Fruit fly (Drosophila melanogaster) whole organism, embryonic: Measurements from ENCODE around the gene Eip63F-1.

Source experiments
- Antp ChIP-seq: fragments of 200-800 bp; sonication (Bioruptor generic); optimal IDR thresholded peaks from 3 replicates; lab custom pipeline; 2016; ENCODE audit warnings: missing biosample characterization, missing genetic modification characterization
- Awh ChIP-seq: fragments of 200-800 bp; sonication (Bioruptor generic); IDR thresholded peaks from 2 replicates; pipeline ENCODE4, ENCODE4 v1.3.6; 2022; ENCODE audit warnings: missing biosample characterization, missing genetic modification characterization
- B-H1 ChIP-seq: fragments of 200-800 bp; sonication (Bioruptor generic); IDR thresholded peaks from 3 replicates; pipeline ENCODE4 v1.3.6; 2022; ENCODE audit warnings: missing biosample characterization, missing genetic modification characterization
- Bgb ChIP-seq: fragments of 200-800 bp; sonication (Bioruptor generic); IDR thresholded peaks from 2 replicates; pipeline ENCODE4 v1.3.6; 2022; ENCODE audit warnings: missing biosample characterization, missing genetic modification characterization; ENCODE audit not compliant: partially characterized antibody
- Blimp-1 ChIP-seq: fragments of 200-800 bp; sonication (Bioruptor generic); optimal IDR thresholded peaks from 3 replicates; lab custom pipeline; 2018; ENCODE audit warnings: missing biosample characterization, missing genetic modification characterization, mild to moderate bottlenecking, moderate library complexity, missing genetic modification reagents
- CG10209 ChIP-seq: fragments of 200-800 bp; sonication (Bioruptor generic); optimal IDR thresholded peaks from 3 replicates; lab custom pipeline; 2017; ENCODE audit warnings: missing biosample characterization, mild to moderate bottlenecking, missing genetic modification characterization, missing genetic modification reagents
- CG10274 ChIP-seq: fragments of 200-800 bp; sonication (Bioruptor generic); optimal IDR thresholded peaks from 3 replicates; lab custom pipeline; 2017; ENCODE audit warnings: missing biosample characterization, mild to moderate bottlenecking, missing genetic modification characterization
- CG10462 ChIP-seq: fragments of 200-800 bp; sonication (Bioruptor generic); optimal IDR thresholded peaks from 2 replicates; lab custom pipeline; 2016; ENCODE audit warnings: missing biosample characterization, missing genetic modification characterization
- CG10543 ChIP-seq: fragments of 200-800 bp; sonication (Bioruptor generic); optimal IDR thresholded peaks from 3 replicates; lab custom pipeline; 2017; ENCODE audit warnings: missing biosample characterization, mild to moderate bottlenecking, missing genetic modification characterization, moderate library complexity
- CG11504 ChIP-seq: fragments of 200-800 bp; sonication (Bioruptor generic); optimal IDR thresholded peaks from 3 replicates; lab custom pipeline; 2019; ENCODE audit warnings: missing biosample characterization, mild to moderate bottlenecking, missing genetic modification characterization, moderate library complexity
- CG13123 ChIP-seq: fragments of 200-800 bp; sonication (Bioruptor generic); optimal IDR thresholded peaks from 2 replicates; lab custom pipeline; 2016; ENCODE audit warnings: missing biosample characterization, missing genetic modification characterization
- CG13775 ChIP-seq: fragments of 200-800 bp; sonication (Bioruptor generic); optimal IDR thresholded peaks from 3 replicates; lab custom pipeline; 2017; ENCODE audit warnings: missing biosample characterization, mild to moderate bottlenecking, missing genetic modification characterization
- CG1603 ChIP-seq: fragments of 200-800 bp; sonication (Bioruptor generic); optimal IDR thresholded peaks from 2 replicates; lab custom pipeline; 2019; ENCODE audit warnings: missing biosample characterization, mild to moderate bottlenecking, missing genetic modification characterization, moderate library complexity
- CG17328 ChIP-seq: fragments of 200-800 bp; sonication (Bioruptor generic); IDR thresholded peaks from 2 replicates; pipeline ENCODE4 v1.3.6; 2022; ENCODE audit warnings: missing biosample characterization, missing genetic modification characterization
- CG2120 ChIP-seq: fragments of 200-800 bp; sonication (Bioruptor generic); optimal IDR thresholded peaks from 3 replicates; lab custom pipeline; 2016; ENCODE audit warnings: missing biosample characterization, missing genetic modification characterization
- CG2129 ChIP-seq: fragments of 200-800 bp; sonication (Bioruptor generic); IDR thresholded peaks from 2 replicates; pipeline ENCODE4 v1.3.6; 2022; ENCODE audit warnings: missing biosample characterization, missing genetic modification characterization; ENCODE audit not compliant: partially characterized antibody
- CG30020 ChIP-seq: fragments of 200-800 bp; optimal IDR thresholded peaks from 2 replicates; lab custom pipeline; 2019; ENCODE audit warnings: missing biosample characterization, mild to moderate bottlenecking, missing genetic modification characterization, moderate library complexity
- CG31441 ChIP-seq: fragments of 200-800 bp; sonication (Bioruptor generic); IDR thresholded peaks from 2 replicates; pipeline ENCODE4 v1.3.6; 2022; ENCODE audit warnings: missing biosample characterization, missing genetic modification characterization
- CG4820 ChIP-seq: fragments of 200-800 bp; sonication (Bioruptor generic); optimal IDR thresholded peaks from 3 replicates; lab custom pipeline; 2016; ENCODE audit warnings: missing biosample characterization, missing genetic modification characterization
- CG6272 ChIP-seq: fragments of 200-800 bp; sonication (Bioruptor generic); IDR thresholded peaks from 2 replicates; pipeline ENCODE4 v1.3.6; 2022; ENCODE audit warnings: missing biosample characterization, missing genetic modification characterization
- CG7987 ChIP-seq: fragments of 200-800 bp; sonication (Bioruptor generic); optimal IDR thresholded peaks from 2 replicates; lab custom pipeline; 2018; ENCODE audit warnings: missing biosample characterization, mild to moderate bottlenecking, missing genetic modification characterization, moderate library complexity
- Camta ChIP-seq: fragments of 200-800 bp; sonication (Bioruptor generic); optimal IDR thresholded peaks from 2 replicates; lab custom pipeline; 2016; ENCODE audit warnings: missing biosample characterization, missing genetic modification characterization
- D19A ChIP-seq: fragments of 200-800 bp; optimal IDR thresholded peaks from 3 replicates; lab custom pipeline; 2019; ENCODE audit warnings: missing biosample characterization, mild to moderate bottlenecking, missing genetic modification characterization, moderate library complexity
- Drgx ChIP-seq: fragments of 200-800 bp; sonication (Bioruptor generic); IDR thresholded peaks from 2 replicates; pipeline ENCODE4 v1.3.6; 2022; ENCODE audit warnings: missing biosample characterization, missing genetic modification characterization
- Fer2 ChIP-seq: fragments of 200-800 bp; sonication (Bioruptor generic); optimal IDR thresholded peaks from 2 replicates; lab custom pipeline; 2018; ENCODE audit warnings: missing biosample characterization, mild to moderate bottlenecking, missing genetic modification characterization, moderate library complexity
- Kr ChIP-seq: fragments of 200-800 bp; sonication (Bioruptor generic); optimal IDR thresholded peaks from 2 replicates; lab custom pipeline; 2017; ENCODE audit warnings: missing biosample characterization, mild to moderate bottlenecking, missing genetic modification characterization
- Max ChIP-seq: fragments of 200-800 bp; sonication (Bioruptor generic); optimal IDR thresholded peaks from 2 replicates; lab custom pipeline; 2016; ENCODE audit warnings: missing biosample characterization, mild to moderate bottlenecking, missing genetic modification characterization
- Nf-YB ChIP-seq: fragments of 200-800 bp; sonication (Bioruptor generic); optimal IDR thresholded peaks from 3 replicates; lab custom pipeline; 2019; ENCODE audit warnings: missing biosample characterization, mild to moderate bottlenecking, missing genetic modification characterization, moderate library complexity
- PHDP ChIP-seq: fragments of 200-800 bp; sonication (Bioruptor generic); optimal IDR thresholded peaks from 3 replicates; lab custom pipeline; 2018; ENCODE audit warnings: missing biosample characterization, mild to moderate bottlenecking, missing genetic modification characterization, moderate library complexity
- Sox100B ChIP-seq: fragments of 200-800 bp; sonication (Bioruptor generic); optimal IDR thresholded peaks from 3 replicates; lab custom pipeline; 2018; ENCODE audit warnings: missing biosample characterization, mild to moderate bottlenecking, missing genetic modification characterization
- Spps ChIP-seq: fragments of 200-800 bp; sonication (Bioruptor generic); optimal IDR thresholded peaks from 2 replicates; lab custom pipeline; 2018; ENCODE audit warnings: missing biosample characterization, mild to moderate bottlenecking, missing genetic modification characterization
- Ssrp ChIP-seq: fragments of 200-800 bp; sonication (Bioruptor generic); optimal IDR thresholded peaks from 2 replicates; lab custom pipeline; 2018; ENCODE audit warnings: missing biosample characterization, mild to moderate bottlenecking, missing genetic modification characterization, moderate library complexity
- ab ChIP-seq: fragments of 200-800 bp; sonication (Bioruptor generic); optimal IDR thresholded peaks from 2 replicates; lab custom pipeline; 2016; ENCODE audit warnings: missing biosample characterization, missing genetic modification characterization
- ase ChIP-seq: fragments of 200-800 bp; sonication (Bioruptor generic); IDR thresholded peaks from 3 replicates; pipeline ENCODE4 v1.3.6; 2022; ENCODE audit warnings: missing biosample characterization, missing genetic modification characterization
- exex ChIP-seq: fragments of 200-800 bp; sonication (Bioruptor generic); optimal IDR thresholded peaks from 4 replicates; lab custom pipeline; 2018; ENCODE audit warnings: missing biosample characterization, mild to moderate bottlenecking, missing genetic modification characterization, moderate library complexity
- fd64A ChIP-seq: fragments of 200-800 bp; sonication (Bioruptor generic); optimal IDR thresholded peaks from 3 replicates; lab custom pipeline; 2018; ENCODE audit warnings: missing biosample characterization, mild to moderate bottlenecking, missing genetic modification characterization
- kah ChIP-seq: fragments of 200-800 bp; sonication (Bioruptor generic); optimal IDR thresholded peaks from 2 replicates; lab custom pipeline; 2018; ENCODE audit warnings: missing biosample characterization, mild to moderate bottlenecking, missing genetic modification characterization
- lbe ChIP-seq: fragments of 200-800 bp; sonication (Bioruptor generic); optimal IDR thresholded peaks from 2 replicates; lab custom pipeline; 2016; ENCODE audit warnings: missing biosample characterization, mild to moderate bottlenecking, missing genetic modification characterization
- lilli ChIP-seq: fragments of 200-800 bp; sonication (Bioruptor generic); optimal IDR thresholded peaks from 3 replicates; lab custom pipeline; 2016; ENCODE audit warnings: missing biosample characterization, missing genetic modification characterization
- mam ChIP-seq: fragments of 200-800 bp; sonication (Bioruptor generic); optimal IDR thresholded peaks from 3 replicates; lab custom pipeline; 2016; ENCODE audit warnings: missing biosample characterization, missing genetic modification characterization
- rib ChIP-seq: fragments of 200-800 bp; sonication (Bioruptor generic); IDR thresholded peaks from 2 replicates; pipeline ENCODE4 v1.3.6; 2022; ENCODE audit warnings: missing biosample characterization, missing genetic modification characterization
- sisA ChIP-seq: fragments of 200-800 bp; sonication (Bioruptor generic); IDR thresholded peaks from 2 replicates; pipeline ENCODE4 v1.3.6; 2022; ENCODE audit warnings: missing biosample characterization, missing genetic modification characterization
- sna ChIP-seq: fragments of 200-800 bp; sonication (Bioruptor generic); IDR thresholded peaks from 2 replicates; pipeline ENCODE4 v1.3.6; 2022; ENCODE audit warnings: missing biosample characterization, missing genetic modification characterization; ENCODE audit not compliant: partially characterized antibody
- sr ChIP-seq: fragments of 200-800 bp; sonication (Bioruptor generic); IDR thresholded peaks from 3 replicates; pipeline ENCODE4 v1.3.6; 2022; ENCODE audit warnings: missing biosample characterization, missing genetic modification characterization
- tap ChIP-seq: fragments of 200-800 bp; optimal IDR thresholded peaks from 3 replicates; lab custom pipeline; 2019; ENCODE audit warnings: missing biosample characterization, mild to moderate bottlenecking, missing genetic modification characterization, moderate library complexity
- tll ChIP-seq, 2 experiments: fragments of 200-800 bp in 1 of 2; fragments of >200 bp in 1 of 2; sonication (Bioruptor generic) in 1 of 2; optimal IDR thresholded peaks; 2 replicates each; lab custom pipeline; 2017 to 2019; ENCODE audit warnings: missing biosample characterization in 2 of 2, missing genetic modification characterization in 2 of 2, mild to moderate bottlenecking in 1 of 2, moderate library complexity in 1 of 2
- wor ChIP-seq: fragments of 200-800 bp; sonication (Bioruptor generic); IDR thresholded peaks from 2 replicates; pipeline ENCODE4 v1.3.6; 2022; ENCODE audit warnings: missing biosample characterization, missing genetic modification characterization
- zen ChIP-seq: fragments of 200-800 bp; sonication (Bioruptor generic); optimal IDR thresholded peaks from 3 replicates; lab custom pipeline; 2018; ENCODE audit warnings: missing biosample characterization, mild to moderate bottlenecking, missing genetic modification characterization, moderate library complexity

The Eip63F-1 gene

dm6 chr3L:3862504-3863380 lies 72.7 kb downstream of the Eip63F-1 start (continued):
- TF ChIP-seq Sox100B (peak; percentile 57), CG30020 (peak; percentile 15), mam (no peak), Nf-YB (GFP tag; lab: Kevin White, UChicago) (peak; percentile 56), sna (GFP tag; lab: Robert Waterston, UW) (no peak), Blimp-1 (GFP tag; lab: Kevin White, UChicago) (peak; percentile 75), CG10209 (GFP tag; lab: Kevin White, UChicago) (peak; percentile 71), lbe (no peak), kah (GFP tag; lab: Kevin White, UChicago) (no peak), lilli (GFP tag; lab: Kevin White, UChicago) (peak; percentile 60), sr (GFP tag; lab: Robert Waterston, UW) (no peak), B-H1 (GFP tag; lab: Robert Waterston, UW) (no peak; the same call in 2 of the 3 replicates), zen (tag; lab: Kevin White, UChicago) (peak; percentile 78), CG11504 (peak; percentile 82), Bgb (GFP tag; lab: Robert Waterston, UW) (no peak), Fer2 (no peak), CG13775 (GFP tag; lab: Kevin White, UChicago) (peak; percentile 65), CG6272 (no peak), wor (GFP tag; lab: Robert Waterston, UW) (0 out of 2 replicates have a peak, but pooled peaks have one; percentile 19), CG13123 (peak; percentile 31), tap (tag; lab: Kevin White, UChicago) (no peak), Camta (peak; percentile 49), fd64A (peak; percentile 27), sisA (GFP tag; lab: Robert Waterston, UW) (peak; percentile 69), D19A (peak; percentile 87), Max (GFP tag; lab: Kevin White, UChicago) (peak; percentile 63), Antp (GFP tag; lab: Kevin White, UChicago) (no peak), Ssrp (tag; lab: Kevin White, UChicago) (peak; percentile 74), CG2120 (GFP tag; lab: Kevin White, UChicago) (peak; percentile 27), Kr (GFP tag; lab: Kevin White, UChicago) (no peak), CG7987 (GFP tag; lab: Kevin White, UChicago) (no peak), CG10274 (GFP tag; lab: Kevin White, UChicago) (no peak), ase (GFP tag; lab: Robert Waterston, UW) (no peak), rib (GFP tag; lab: Robert Waterston, UW) (no peak), Spps (tag; lab: Kevin White, UChicago) (peak; percentile 1), Drgx (GFP tag; lab: Robert Waterston, UW) (no peak), ab (GFP tag; lab: Kevin White, UChicago) (no peak), PHDP (tag; lab: Kevin White, UChicago) (peak; percentile 63), CG10462 (peak; percentile 63), CG31441 (GFP tag; lab: Robert Waterston, UW) (peak; percentile 84), CG10543 (GFP tag; lab: Kevin White, UChicago) (no peak), CG1603 (peak; percentile 69), exex (tag; lab: Kevin White, UChicago) (no peak), CG2129 (GFP tag; lab: Robert Waterston, UW) (no peak), CG4820 (GFP tag; lab: Kevin White, UChicago) (peak; percentile 80), Awh (GFP tag; lab: Robert Waterston, UW) (peak; percentile 84), CG17328 (GFP tag; lab: Robert Waterston, UW) (peak; percentile 83; the same call in 1 of the 2 replicates), tll (GFP tag; optimal IDR thresholded peaks at IDR 0.05; lab: Kevin White, UChicago) (no peak)
